Fruit fly (Drosophila melanogaster) whole organism, embryonic: ENCODE results near the gene CG10254.

Source experiments
- CG1529 ChIP-seq: fragments of 200-800 bp; sonication (Bioruptor generic); optimal IDR thresholded peaks from 3 replicates; lab custom pipeline; 2018; ENCODE audit warnings: missing biosample characterization, missing genetic modification characterization
- CG18599 ChIP-seq: fragments of 200-800 bp; sonication (Bioruptor generic); optimal IDR thresholded peaks from 3 replicates; lab custom pipeline; 2017; ENCODE audit warnings: missing biosample characterization, missing genetic modification characterization, mild to moderate bottlenecking, moderate library complexity, missing genetic modification reagents
- CG3847 ChIP-seq: fragments of 200-800 bp; sonication (Bioruptor generic); IDR thresholded peaks from 2 replicates; pipeline ENCODE4 v1.3.6; 2022; ENCODE audit warnings: missing biosample characterization, missing genetic modification characterization
- CG9215 ChIP-seq: fragments of 200-800 bp; sonication (Bioruptor generic); IDR thresholded peaks from 2 replicates; pipeline ENCODE4 v1.3.6; 2022; ENCODE audit warnings: missing biosample characterization, missing genetic modification characterization
- Nf-YB ChIP-seq: fragments of 200-800 bp; sonication (Bioruptor generic); optimal IDR thresholded peaks from 3 replicates; lab custom pipeline; 2019; ENCODE audit warnings: missing biosample characterization, mild to moderate bottlenecking, missing genetic modification characterization, moderate library complexity
- Ravus ChIP-seq: fragments of 200-800 bp; sonication (Bioruptor generic); IDR thresholded peaks from 2 replicates; pipeline ENCODE4 v1.3.6; 2022; ENCODE audit warnings: missing biosample characterization, missing genetic modification characterization
- Xbp1 ChIP-seq: fragments of 200-800 bp; sonication (Bioruptor generic); optimal IDR thresholded peaks from 3 replicates; lab custom pipeline; 2016; ENCODE audit warnings: missing biosample characterization, mild to moderate bottlenecking, missing genetic modification characterization
- p53 ChIP-seq: fragments of 200-800 bp; sonication (Bioruptor generic); optimal IDR thresholded peaks from 2 replicates; lab custom pipeline; 2016; ENCODE audit warnings: missing biosample characterization, missing genetic modification characterization

- TF ChIP-seq Xbp1 (GFP tag; lab: Kevin White, UChicago) (no peak), Ravus (GFP tag; lab: Robert Waterston, UW) (no peak), CG3847 (GFP tag; lab: Robert Waterston, UW) (no peak), p53 (GFP tag; lab: Kevin White, UChicago) (no peak), CG1529 (GFP tag; lab: Kevin White, UChicago) (no peak), Nf-YB (GFP tag; lab: Kevin White, UChicago) (no peak), CG18599 (GFP tag; lab: Kevin White, UChicago) (no peak), CG9215 (GFP tag; lab: Robert Waterston, UW) (no peak)
These were observed 9.7 kb upstream of the CG10254 start, which contains the start of gene Gba1b for dm6 chr3R:23704383-23705033.
